Worm (Caenorhabditis elegans): ENCODE measurements around the gene F48F7.5.

DNA sequence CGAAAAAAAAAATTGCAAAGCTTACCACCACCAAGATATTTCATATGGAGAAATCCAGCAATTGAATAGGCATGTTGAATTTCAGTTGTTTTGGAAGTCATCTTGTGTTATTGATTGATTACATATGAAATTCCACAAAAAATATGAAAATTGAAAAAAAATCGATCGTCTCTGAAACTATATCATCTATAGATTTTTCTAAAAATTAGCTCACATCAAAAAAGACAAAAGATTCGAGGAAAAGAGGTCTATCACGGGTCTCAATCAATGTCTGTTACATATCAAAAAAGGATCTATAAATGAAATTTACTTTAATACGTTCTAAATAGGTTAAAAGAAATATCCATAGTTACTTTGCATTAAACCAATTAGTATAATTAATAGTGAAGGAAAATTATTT, 37.0 kb downstream of the F48F7.5 start, which contains the start of gene tbc-19:
- TF ChIP-seq nhr-237 (tag; optimal IDR thresholded peaks at IDR 0.05): no peak
- TF ChIP-seq nhr-20 (tag; optimal IDR thresholded peaks at IDR 0.05): no peak
- TF ChIP-seq blmp-1 (tag; optimal IDR thresholded peaks at IDR 0.05): no peak
- no peak for TF ChIP-seq grh-1 (GFP tag; IDR thresholded peaks at IDR 0.05)
- TF ChIP-seq lin-39 (tag; optimal IDR thresholded peaks at IDR 0.05): no peak
- TF ChIP-seq unc-62 (GFP tag; optimal IDR thresholded peaks at IDR 0.05): no peak
- TF ChIP-seq unc-130 (tag; optimal IDR thresholded peaks at IDR 0.05): no peak
- no peak for TF ChIP-seq Y116A8C.19 (tag; optimal IDR thresholded peaks at IDR 0.05; ENCODE audit: borderline replicate concordance)
- TF ChIP-seq lin-15B (tag; optimal IDR thresholded peaks at IDR 0.05): no peak

Data from whole organism, L1 larva.